Fruit fly (Drosophila melanogaster) whole organism, embryonic: Measurements from ENCODE around the gene Ac76E.
A peak's percentile ranks its signal among the peaks of the same experiment; 100 is the strongest.

Experiments used
- Atf-2 ChIP-seq: fragments of 200-800 bp; sonication (Bioruptor generic); optimal IDR thresholded peaks from 2 replicates; lab custom pipeline; 2016; ENCODE audit warnings: missing biosample characterization, missing genetic modification characterization
- Atf6 ChIP-seq: fragments of 200-800 bp; sonication (Bioruptor generic); IDR thresholded peaks from 2 replicates; pipeline ENCODE4 v1.3.6; 2022; ENCODE audit warnings: missing biosample characterization, missing genetic modification characterization
- Bdp1 ChIP-seq: fragments of 200-800 bp; sonication (Bioruptor generic); optimal IDR thresholded peaks from 3 replicates; lab custom pipeline; 2016; ENCODE audit warnings: missing biosample characterization, missing genetic modification characterization
- CG10321 ChIP-seq: fragments of 200-800 bp; sonication (Bioruptor generic); IDR thresholded peaks from 2 replicates; pipeline ENCODE4 v1.3.6; 2022; ENCODE audit warnings: missing biosample characterization, missing genetic modification characterization
- CG10366 ChIP-seq: fragments of 200-800 bp; sonication (Bioruptor generic); IDR thresholded peaks from 2 replicates; pipeline ENCODE4 v1.3.6; 2022; ENCODE audit warnings: missing biosample characterization, missing genetic modification characterization
- CG12391 ChIP-seq: fragments of 200-800 bp; sonication (Bioruptor generic); optimal IDR thresholded peaks from 3 replicates; lab custom pipeline; 2018; ENCODE audit warnings: missing biosample characterization, mild to moderate bottlenecking, missing genetic modification characterization, moderate library complexity
- CG13287 ChIP-seq: fragments of 200-800 bp; sonication (Bioruptor generic); IDR thresholded peaks from 2 replicates; pipeline ENCODE4 v1.3.6; 2022; ENCODE audit warnings: missing biosample characterization, missing genetic modification characterization; ENCODE audit not compliant: partially characterized antibody
- CG14441 ChIP-seq: fragments of 200-800 bp; sonication (Bioruptor generic); IDR thresholded peaks from 2 replicates; pipeline ENCODE4 v1.3.6; 2022; ENCODE audit warnings: missing biosample characterization, missing genetic modification characterization
- CG17328 ChIP-seq: fragments of 200-800 bp; sonication (Bioruptor generic); IDR thresholded peaks from 2 replicates; pipeline ENCODE4 v1.3.6; 2022; ENCODE audit warnings: missing biosample characterization, missing genetic modification characterization
- CG18599 ChIP-seq: fragments of 200-800 bp; sonication (Bioruptor generic); optimal IDR thresholded peaks from 3 replicates; lab custom pipeline; 2017; ENCODE audit warnings: missing biosample characterization, missing genetic modification characterization, mild to moderate bottlenecking, moderate library complexity, missing genetic modification reagents
- CG2129 ChIP-seq: fragments of 200-800 bp; sonication (Bioruptor generic); IDR thresholded peaks from 2 replicates; pipeline ENCODE4 v1.3.6; 2022; ENCODE audit warnings: missing biosample characterization, missing genetic modification characterization; ENCODE audit not compliant: partially characterized antibody
- CG2712 ChIP-seq: fragments of 200-800 bp; optimal IDR thresholded peaks from 3 replicates; lab custom pipeline; 2019; ENCODE audit warnings: missing biosample characterization, mild to moderate bottlenecking, missing genetic modification characterization, moderate library complexity
- CG30431 ChIP-seq: fragments of 200-800 bp; sonication (Bioruptor generic); optimal IDR thresholded peaks from 2 replicates; lab custom pipeline; 2017; ENCODE audit warnings: missing biosample characterization, missing genetic modification characterization
- CG31388 ChIP-seq: fragments of 200-800 bp; sonication (Bioruptor generic); optimal IDR thresholded peaks from 2 replicates; lab custom pipeline; 2016; ENCODE audit warnings: missing biosample characterization, missing genetic modification characterization
- CG32772 ChIP-seq: fragments of 200-800 bp; sonication (Bioruptor generic); IDR thresholded peaks from 2 replicates; pipeline ENCODE4 v1.3.6; 2022; ENCODE audit warnings: missing biosample characterization, missing genetic modification characterization
- CG3847 ChIP-seq: fragments of 200-800 bp; sonication (Bioruptor generic); IDR thresholded peaks from 2 replicates; pipeline ENCODE4 v1.3.6; 2022; ENCODE audit warnings: missing biosample characterization, missing genetic modification characterization
- CG4854 ChIP-seq: fragments of 200-800 bp; sonication (Bioruptor generic); optimal IDR thresholded peaks from 2 replicates; lab custom pipeline; 2016; ENCODE audit warnings: missing biosample characterization, missing genetic modification characterization, inconsistent platforms
- CG6854 ChIP-seq: fragments of 200-800 bp; sonication (Bioruptor generic); optimal IDR thresholded peaks from 3 replicates; lab custom pipeline; 2017; ENCODE audit warnings: missing biosample characterization, mild to moderate bottlenecking, missing genetic modification characterization
- CG7372 ChIP-seq: fragments of 200-800 bp; sonication (Bioruptor generic); IDR thresholded peaks from 2 replicates; pipeline ENCODE4 v1.3.6; 2022; ENCODE audit warnings: missing biosample characterization, missing genetic modification characterization
- CG8089 ChIP-seq: fragments of 200-800 bp; sonication (Bioruptor generic); optimal IDR thresholded peaks from 3 replicates; lab custom pipeline; 2016; ENCODE audit warnings: missing biosample characterization, missing genetic modification characterization
- CG9437 ChIP-seq: fragments of 200-800 bp; sonication (Bioruptor generic); optimal IDR thresholded peaks from 2 replicates; lab custom pipeline; 2018; ENCODE audit warnings: missing biosample characterization, mild to moderate bottlenecking, missing genetic modification characterization
- CG9876 ChIP-seq: fragments of 200-800 bp; sonication (Bioruptor generic); optimal IDR thresholded peaks from 2 replicates; lab custom pipeline; 2016; ENCODE audit warnings: missing biosample characterization, missing genetic modification characterization
- Deaf1 ChIP-seq: fragments of 200-800 bp; optimal IDR thresholded peaks from 3 replicates; lab custom pipeline; 2019; ENCODE audit warnings: missing biosample characterization, mild to moderate bottlenecking, missing genetic modification characterization, moderate library complexity
- Dip2 ChIP-seq: fragments of 200-800 bp; sonication (Bioruptor generic); IDR thresholded peaks from 2 replicates; pipeline ENCODE4 v1.3.6; 2022; ENCODE audit warnings: missing biosample characterization, missing genetic modification characterization
- Eip74EF ChIP-seq, 2 experiments: fragments of 200-800 bp in 1 of 2; fragments of >200 bp in 1 of 2; sonication (Bioruptor generic) in 1 of 2; optimal IDR thresholded peaks; 2 replicates each; lab custom pipeline; 2017 to 2019; ENCODE audit warnings: missing biosample characterization in 2 of 2, missing genetic modification characterization in 2 of 2, mild to moderate bottlenecking in 1 of 2, moderate library complexity in 1 of 2
- MESR4 ChIP-seq: fragments of 200-800 bp; sonication (Bioruptor generic); optimal IDR thresholded peaks from 2 replicates; lab custom pipeline; 2018; ENCODE audit warnings: missing biosample characterization, mild to moderate bottlenecking, missing genetic modification characterization, moderate library complexity
- Mad ChIP-seq: fragments of 200-800 bp; sonication (Bioruptor generic); optimal IDR thresholded peaks from 2 replicates; lab custom pipeline; 2016; ENCODE audit warnings: missing biosample characterization, missing genetic modification characterization
- Meics ChIP-seq: fragments of 200-800 bp; sonication (Bioruptor generic); optimal IDR thresholded peaks from 2 replicates; lab custom pipeline; 2017; ENCODE audit warnings: missing biosample characterization, mild to moderate bottlenecking, missing genetic modification characterization
- NFAT ChIP-seq: fragments of 200-800 bp; sonication (Bioruptor generic); IDR thresholded peaks from 2 replicates; pipeline ENCODE4 v1.3.6; 2022; ENCODE audit warnings: missing biosample characterization, missing genetic modification characterization
- Nf-YA ChIP-seq: fragments of 200-800 bp; sonication (Bioruptor generic); IDR thresholded peaks from 2 replicates; pipeline ENCODE4 v1.3.6; 2022; ENCODE audit warnings: missing biosample characterization, missing genetic modification characterization
- Nf-YB ChIP-seq: fragments of 200-800 bp; sonication (Bioruptor generic); optimal IDR thresholded peaks from 3 replicates; lab custom pipeline; 2019; ENCODE audit warnings: missing biosample characterization, mild to moderate bottlenecking, missing genetic modification characterization, moderate library complexity
- Poxn ChIP-seq: fragments of 200-800 bp; sonication (Bioruptor generic); IDR thresholded peaks from 2 replicates; pipeline ENCODE4 v1.3.6; 2022; ENCODE audit warnings: missing biosample characterization, missing genetic modification characterization
- Sin3A ChIP-seq: fragments of >200 bp; optimal IDR thresholded peaks from 2 replicates; lab custom pipeline; 2018
- TFAM ChIP-seq: fragments of 200-800 bp; sonication (Bioruptor generic); optimal IDR thresholded peaks from 2 replicates; lab custom pipeline; 2017; ENCODE audit warnings: missing biosample characterization, missing genetic modification characterization, inconsistent platforms
- cad ChIP-seq: fragments of >200 bp; optimal IDR thresholded peaks from 2 replicates; lab custom pipeline; 2017; ENCODE audit warnings: missing biosample characterization, missing genetic modification characterization
- chif ChIP-seq, 2 experiments: fragments of 200-800 bp; sonication (Bioruptor generic); optimal IDR thresholded peaks; 3 replicates each; lab custom pipeline; 2016; ENCODE audit warnings: missing biosample characterization in 2 of 2, missing genetic modification characterization in 2 of 2
- chm ChIP-seq: fragments of 200-800 bp; sonication (Bioruptor generic); IDR thresholded peaks from 2 replicates; pipeline ENCODE4 v1.3.6; 2022; ENCODE audit warnings: missing biosample characterization, missing genetic modification characterization
- ci ChIP-seq: fragments of 200-800 bp; sonication (Bioruptor generic); IDR thresholded peaks from 3 replicates; pipeline ENCODE4 v1.3.6; 2022; ENCODE audit warnings: missing biosample characterization, missing genetic modification characterization
- eyg ChIP-seq: fragments of 200-800 bp; sonication (Bioruptor generic); optimal IDR thresholded peaks from 3 replicates; lab custom pipeline; 2016; ENCODE audit warnings: missing biosample characterization, missing genetic modification characterization
- fd102C ChIP-seq: fragments of 200-800 bp; sonication (Bioruptor generic); optimal IDR thresholded peaks from 2 replicates; lab custom pipeline; 2018; ENCODE audit warnings: missing biosample characterization, mild to moderate bottlenecking, missing genetic modification characterization, moderate library complexity
- gsb ChIP-seq: fragments of 200-800 bp; sonication (Bioruptor generic); IDR thresholded peaks from 2 replicates; pipeline ENCODE4 v1.3.6; 2022; ENCODE audit warnings: missing biosample characterization, missing genetic modification characterization
- ham ChIP-seq: fragments of 200-800 bp; sonication (Bioruptor generic); IDR thresholded peaks from 2 replicates; pipeline ENCODE4 v1.3.6; 2022; ENCODE audit warnings: missing biosample characterization, missing genetic modification characterization
- klu ChIP-seq: fragments of 200-800 bp; sonication (Bioruptor generic); IDR thresholded peaks from 2 replicates; pipeline ENCODE4 v1.3.6; 2022; ENCODE audit warnings: missing biosample characterization, missing genetic modification characterization
- lilli ChIP-seq: fragments of 200-800 bp; sonication (Bioruptor generic); optimal IDR thresholded peaks from 3 replicates; lab custom pipeline; 2016; ENCODE audit warnings: missing biosample characterization, missing genetic modification characterization
- nom ChIP-seq: fragments of 200-800 bp; sonication (Bioruptor generic); optimal IDR thresholded peaks from 2 replicates; lab custom pipeline; 2017; ENCODE audit warnings: missing biosample characterization, missing genetic modification characterization, mild to moderate bottlenecking, moderate library complexity, missing genetic modification reagents
- pnt ChIP-seq: fragments of 200-800 bp; sonication (Bioruptor generic); optimal IDR thresholded peaks from 3 replicates; lab custom pipeline; 2016; ENCODE audit warnings: missing biosample characterization, missing genetic modification characterization
- pros ChIP-seq: fragments of 200-800 bp; sonication (Bioruptor generic); optimal IDR thresholded peaks from 3 replicates; lab custom pipeline; 2019; ENCODE audit warnings: missing biosample characterization, mild to moderate bottlenecking, missing genetic modification characterization, moderate library complexity
- pum ChIP-seq: fragments of 200-800 bp; sonication (Bioruptor generic); optimal IDR thresholded peaks from 2 replicates; lab custom pipeline; 2016; ENCODE audit warnings: missing biosample characterization, missing genetic modification characterization
- tup ChIP-seq: fragments of 200-800 bp; sonication (Bioruptor generic); optimal IDR thresholded peaks from 2 replicates; lab custom pipeline; 2016; ENCODE audit warnings: missing biosample characterization, mild to moderate bottlenecking, missing genetic modification characterization, moderate library complexity
- vnd ChIP-seq: fragments of 200-800 bp; sonication (Bioruptor generic); IDR thresholded peaks from 3 replicates; pipeline ENCODE4 v1.3.6; 2022; ENCODE audit warnings: missing biosample characterization, missing genetic modification characterization; ENCODE audit not compliant: partially characterized antibody
- zen2 ChIP-seq: fragments of 200-800 bp; sonication (Bioruptor generic); IDR thresholded peaks from 3 replicates; pipeline ENCODE4 v1.3.6; 2022; ENCODE audit warnings: missing biosample characterization, missing genetic modification characterization; ENCODE audit not compliant: partially characterized antibody

Gene Ac76E

dm6 chr3L:19898547-19899282, 40.4 kb upstream of the Ac76E start (continued):
- no peak for TF ChIP-seq pum (GFP tag; lab: Kevin White, UChicago)
- TF ChIP-seq CG17328 (GFP tag; lab: Robert Waterston, UW): 0 out of 2 replicates have a peak, but pooled peaks have one; percentile 25
- peak; percentile 49 for TF ChIP-seq fd102C (GFP tag; lab: Kevin White, UChicago)
- TF ChIP-seq eyg (GFP tag; lab: Kevin White, UChicago): no peak
- no peak for TF ChIP-seq CG31388 (GFP tag; lab: Kevin White, UChicago)
- no peak for TF ChIP-seq CG7372
- TF ChIP-seq Meics (GFP tag; lab: Kevin White, UChicago): no peak
- peak; percentile 12 for TF ChIP-seq CG30431 (GFP tag; lab: Kevin White, UChicago)
- no peak for TF ChIP-seq CG8089 (GFP tag; lab: Kevin White, UChicago)
- no peak for TF ChIP-seq Deaf1
- TF ChIP-seq Nf-YA (GFP tag; lab: Robert Waterston, UW): no peak
- TF ChIP-seq Eip74EF (GFP tag; optimal IDR thresholded peaks at IDR 0.05; lab: Kevin White, UChicago): no peak
- no peak for TF ChIP-seq MESR4 (GFP tag; lab: Kevin White, UChicago)
- TF ChIP-seq TFAM (GFP tag; lab: Kevin White, UChicago): no peak
- TF ChIP-seq CG13287: no peak
- no peak for TF ChIP-seq CG3847 (GFP tag; lab: Robert Waterston, UW)
- TF ChIP-seq cad (GFP tag; lab: Kevin White, UChicago): peak; percentile 70
- no peak for TF ChIP-seq CG10321 (GFP tag; lab: Robert Waterston, UW)
- no peak for TF ChIP-seq Mad
- no peak for TF ChIP-seq CG6854 (GFP tag; lab: Kevin White, UChicago)
- TF ChIP-seq ham (GFP tag; lab: Robert Waterston, UW): no peak
- TF ChIP-seq zen2 (GFP tag; lab: Robert Waterston, UW): no peak
- TF ChIP-seq CG12391 (tag; lab: Kevin White, UChicago): peak; percentile 71
- no peak for TF ChIP-seq CG14441 (GFP tag; lab: Robert Waterston, UW)
- TF ChIP-seq Nf-YB (GFP tag; lab: Kevin White, UChicago): peak; percentile 13
- no peak for TF ChIP-seq CG18599 (GFP tag; lab: Kevin White, UChicago)
- TF ChIP-seq CG9437 (GFP tag; lab: Kevin White, UChicago): no peak
- TF ChIP-seq ci: no peak
- TF ChIP-seq lilli: no peak
- no peak for TF ChIP-seq klu
- no peak for TF ChIP-seq Atf-2 (GFP tag; lab: Kevin White, UChicago)
- TF ChIP-seq pros (GFP tag; lab: Kevin White, UChicago): no peak
- TF ChIP-seq gsb: no peak
- TF ChIP-seq chm (GFP tag; lab: Robert Waterston, UW): no peak
- no peak for TF ChIP-seq Poxn (GFP tag; lab: Robert Waterston, UW)
- peak in 1 of 2 experiments; percentile 19 for TF ChIP-seq chif (GFP tag; optimal IDR thresholded peaks at IDR 0.05; lab: Kevin White, UChicago)
- no peak for TF ChIP-seq NFAT (GFP tag; lab: Robert Waterston, UW)
- no peak for TF ChIP-seq Sin3A (lab: Kevin White, UChicago)
- no peak for TF ChIP-seq Dip2 (GFP tag; lab: Robert Waterston, UW)
- TF ChIP-seq vnd: no peak
- TF ChIP-seq CG2712 (tag; lab: Kevin White, UChicago): peak; percentile 55
- no peak for TF ChIP-seq CG9876 (GFP tag; lab: Kevin White, UChicago)
- no peak for TF ChIP-seq pnt (GFP tag; lab: Kevin White, UChicago)
- no peak for TF ChIP-seq Atf6
- TF ChIP-seq CG2129 (GFP tag; lab: Robert Waterston, UW): no peak
- TF ChIP-seq tup (GFP tag; lab: Kevin White, UChicago): no peak
- TF ChIP-seq CG32772 (GFP tag; lab: Robert Waterston, UW): no peak
- no peak for TF ChIP-seq nom
- no peak for TF ChIP-seq Bdp1
- no peak for TF ChIP-seq CG4854 (GFP tag; lab: Kevin White, UChicago)
- no peak for TF ChIP-seq CG10366
